Fruit fly (Drosophila melanogaster) Kc167 (cell line): ENCODE data around the gene ssx.

Experiments used
- Myc ChIP-seq: fragments of >200 bp; optimal IDR thresholded peaks from 2 replicates; lab custom pipeline; 2017; ENCODE audit warnings: missing external identifiers
- Sin3A ChIP-seq: fragments of >200 bp; optimal IDR thresholded peaks from 2 replicates; lab custom pipeline; 2018; ENCODE audit warnings: missing external identifiers
- h ChIP-seq: fragments of >200 bp; optimal IDR thresholded peaks from 3 replicates; lab custom pipeline; 2018; ENCODE audit warnings: missing external identifiers
- insv ChIP-seq: fragments of >200 bp; optimal IDR thresholded peaks from 3 replicates; lab custom pipeline; 2018; ENCODE audit warnings: missing external identifiers
- psq ChIP-seq: fragments of >200 bp; optimal IDR thresholded peaks from 2 replicates; lab custom pipeline; 2017; ENCODE audit warnings: missing external identifiers
- ttk ChIP-seq: sonication (Bioruptor generic); optimal IDR thresholded peaks from 2 replicates; lab custom pipeline; 2017; ENCODE audit warnings: missing external identifiers

DNA sequence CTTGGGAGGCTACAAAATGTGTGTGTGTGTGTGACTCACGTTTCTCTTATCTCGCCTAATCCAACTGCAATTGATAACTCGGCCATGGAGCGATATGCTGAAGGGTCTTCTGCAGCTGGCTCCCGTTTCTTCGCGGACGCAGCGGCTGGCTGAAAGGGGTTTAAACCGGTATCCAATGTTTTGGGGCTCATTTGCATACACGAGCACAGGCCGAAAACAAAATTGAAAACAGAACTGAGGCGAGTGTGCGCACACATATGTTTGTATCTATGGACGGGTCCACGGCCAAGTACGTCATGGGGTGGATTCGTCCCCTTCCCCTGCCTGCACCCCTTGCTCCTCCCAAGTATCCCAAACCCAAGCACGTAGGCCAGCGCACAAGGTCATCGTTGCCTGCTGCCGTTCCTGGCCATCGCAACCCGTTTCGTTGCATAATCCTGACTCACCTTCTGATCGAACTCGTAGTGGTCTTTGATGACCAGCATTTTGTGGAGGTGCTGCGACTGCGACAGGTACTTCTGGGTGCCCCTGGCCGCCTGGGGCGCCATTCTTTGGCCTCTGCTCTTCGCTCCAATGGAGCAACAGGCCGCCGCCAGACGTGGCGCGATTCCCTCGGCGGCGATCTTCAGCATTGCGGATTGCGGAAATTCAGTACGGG lies 9.4 kb downstream of the ssx start:
- TF ChIP-seq insv (lab: Kevin White, UChicago) (no peak), psq (lab: Kevin White, UChicago) (no peak), Myc (lab: Kevin White, UChicago) (no peak), h (lab: Kevin White, UChicago) (no peak), Sin3A (no peak), ttk (lab: Kevin White, UChicago) (no peak)
